Fruit fly (Drosophila melanogaster): ENCODE results near the gene RhoGAP16F.

RhoGAP16F gene

dm6 chrX:18085470-18085797 lies 7.5 kb upstream of the RhoGAP16F start, which contains the start of gene Ada3 (continued):
- peak; percentile 42 for TF ChIP-seq CG8290 (GFP tag; optimal IDR thresholded peaks at IDR 0.05)
- TF ChIP-seq CG8290 (tag; optimal IDR thresholded peaks at IDR 0.05), result peak; percentile 58 to 66
- TF ChIP-seq abd-A (tag; optimal IDR thresholded peaks at IDR 0.05), result no peak
- peak; percentile 67 for TF ChIP-seq trem (tag; optimal IDR thresholded peaks at IDR 0.05)
- TF ChIP-seq unpg (GFP tag; optimal IDR thresholded peaks at IDR 0.05), result peak; percentile 71
- TF ChIP-seq Fer2 (tag; optimal IDR thresholded peaks at IDR 0.05), result peak; percentile 73
- TF ChIP-seq HLHmδ (GFP tag; optimal IDR thresholded peaks at IDR 0.05), result no peak
- TF ChIP-seq bowl (GFP tag; IDR thresholded peaks at IDR 0.05), result no peak
- peak; percentile 61 for TF ChIP-seq lbe (GFP tag; optimal IDR thresholded peaks at IDR 0.05)
- peak; percentile 42 for TF ChIP-seq CG15011 (GFP tag; optimal IDR thresholded peaks at IDR 0.05)
- TF ChIP-seq CG17612 (GFP tag; IDR thresholded peaks at IDR 0.05), result 0 out of 2 replicates have a peak, but pooled peaks have one; percentile 4
- TF ChIP-seq CG4360 (GFP tag; IDR thresholded peaks at IDR 0.05), result no peak
- TF ChIP-seq amos (GFP tag; IDR thresholded peaks at IDR 0.05; ENCODE audit: partially characterized antibody), result peak; percentile 22; the same call in 1 of the 2 replicates
- peak; percentile 27 for TF ChIP-seq grn (GFP tag; optimal IDR thresholded peaks at IDR 0.05)
- TF ChIP-seq chn (GFP tag; optimal IDR thresholded peaks at IDR 0.05), result peak; percentile 61
- TF ChIP-seq CG30431 (GFP tag; optimal IDR thresholded peaks at IDR 0.05), result peak; percentile 54
- 0 out of 2 replicates have a peak, but pooled peaks have one; percentile 4 for TF ChIP-seq ap (GFP tag; IDR thresholded peaks at IDR 0.05)
- TF ChIP-seq lab (GFP tag; optimal IDR thresholded peaks at IDR 0.05), result peak; percentile 82
- no peak for TF ChIP-seq CG10321 (GFP tag; IDR thresholded peaks at IDR 0.05)
- TF ChIP-seq CG31224 (GFP tag; IDR thresholded peaks at IDR 0.05), result peak; percentile 59; the same call in 1 of the 2 replicates
- peak; percentile 87 for TF ChIP-seq Hsf (GFP tag; optimal IDR thresholded peaks at IDR 0.05)
- peak; percentile 62 for TF ChIP-seq CG1233 (GFP tag; optimal IDR thresholded peaks at IDR 0.05)
- TF ChIP-seq mirr (GFP tag; optimal IDR thresholded peaks at IDR 0.05), result peak; percentile 13
- peak; percentile 75 for TF ChIP-seq zfh2 (GFP tag; optimal IDR thresholded peaks at IDR 0.05)
- no peak for TF ChIP-seq Spps (tag; optimal IDR thresholded peaks at IDR 0.05)
- no peak for TF ChIP-seq chinmo (GFP tag; IDR thresholded peaks at IDR 0.05; ENCODE audit: partially characterized antibody)
- TF ChIP-seq CrebB (tag; optimal IDR thresholded peaks at IDR 0.05), result no peak
- TF ChIP-seq CG10274 (GFP tag; optimal IDR thresholded peaks at IDR 0.05), result peak; percentile 28
- no peak for TF ChIP-seq ac (GFP tag; optimal IDR thresholded peaks at IDR 0.05)
- peak; percentile 81 for TF ChIP-seq CG3281 (GFP tag; optimal IDR thresholded peaks at IDR 0.05)
- no peak for TF ChIP-seq CG31388 (GFP tag; optimal IDR thresholded peaks at IDR 0.05)
- peak; percentile 75 for TF ChIP-seq CG8924 (tag; optimal IDR thresholded peaks at IDR 0.05)
- peak; percentile 64 to 67 for TF ChIP-seq chif (GFP tag; optimal IDR thresholded peaks at IDR 0.05)
- peak; percentile 65 for TF ChIP-seq CG1529 (GFP tag; optimal IDR thresholded peaks at IDR 0.05)
- peak; percentile 73 for TF ChIP-seq esg (GFP tag; conservative IDR thresholded peaks at IDR 0.05)
- TF ChIP-seq E2f1 (GFP tag; IDR thresholded peaks at IDR 0.05), result peak; percentile 47; the same call in 1 of the 2 replicates
- peak; percentile 72 for TF ChIP-seq cato (GFP tag; optimal IDR thresholded peaks at IDR 0.05; ENCODE audit: borderline replicate concordance)
- peak; percentile 75 for TF ChIP-seq ems (GFP tag; optimal IDR thresholded peaks at IDR 0.05)
- no peak for TF ChIP-seq HLH4C (GFP tag; IDR thresholded peaks at IDR 0.05; ENCODE audit: partially characterized antibody)
- peak; percentile 70 for TF ChIP-seq CG32772 (GFP tag; IDR thresholded peaks at IDR 0.05)
- TF ChIP-seq CG16863 (GFP tag; optimal IDR thresholded peaks at IDR 0.05), result peak; percentile 77
- no peak for TF ChIP-seq yki (optimal IDR thresholded peaks at IDR 0.05)
- TF ChIP-seq gfzf (GFP tag; optimal IDR thresholded peaks at IDR 0.05), result peak; percentile 78
- TF ChIP-seq CG14050 (GFP tag; IDR thresholded peaks at IDR 0.05), result peak; percentile 61
- TF ChIP-seq CG10209 (GFP tag; optimal IDR thresholded peaks at IDR 0.05), result peak; percentile 75
- TF ChIP-seq CG12299 (tag; optimal IDR thresholded peaks at IDR 0.05), result peak; percentile 31
- peak; percentile 96 for TF ChIP-seq CG4707 (GFP tag; optimal IDR thresholded peaks at IDR 0.05)
- no peak for TF ChIP-seq CG15073 (GFP tag; optimal IDR thresholded peaks at IDR 0.05)
- no peak for TF ChIP-seq pita (GFP tag; optimal IDR thresholded peaks at IDR 0.05)
- TF ChIP-seq CG13287 (GFP tag; IDR thresholded peaks at IDR 0.05; ENCODE audit: partially characterized antibody), result no peak
- peak; percentile 62 for TF ChIP-seq CG8944 (GFP tag; optimal IDR thresholded peaks at IDR 0.05)
- no peak for TF ChIP-seq ara (GFP tag; IDR thresholded peaks at IDR 0.05)

Data from whole organism, embryonic.